Worm (Caenorhabditis elegans) whole organism, mixed stage, embryonic: ENCODE data around the gene ZC168.2.

Experiments used
- ces-1 ChIP-seq: fragments of 150-350 bp; optimal IDR thresholded peaks from 2 replicates; lab custom pipeline; 2014; ENCODE audit warnings: missing biosample characterization, missing genetic modification reagents, missing genetic modification characterization
- nhr-237 ChIP-seq: fragments of 150-350 bp; optimal IDR thresholded peaks from 2 replicates; lab custom pipeline; 2014; ENCODE audit warnings: missing biosample characterization, missing genetic modification characterization
- nhr-28 ChIP-seq: fragments of 150-350 bp; optimal IDR thresholded peaks from 2 replicates; lab custom pipeline; 2014; ENCODE audit warnings: missing biosample characterization, missing genetic modification characterization
- snpc-4 ChIP-seq: fragments of 150-350 bp; optimal IDR thresholded peaks from 2 replicates; lab custom pipeline; 2014; ENCODE audit warnings: missing biosample characterization, missing genetic modification characterization
- sptf-1 ChIP-seq: sonication (generic microtip); optimal IDR thresholded peaks from 2 replicates; lab custom pipeline; 2017; ENCODE audit warnings: mild to moderate bottlenecking, missing genetic modification characterization, moderate library complexity, missing compliant biosample characterization
- zip-8 ChIP-seq: fragments of 150-350 bp; optimal IDR thresholded peaks from 2 replicates; lab custom pipeline; 2014; ENCODE audit warnings: missing biosample characterization, missing genetic modification characterization

ce11 chrIV:10744475-10744874 is 16.6 kb downstream of the ZC168.2 start, which contains the start of gene T25B9.3:
- TF ChIP-seq snpc-4 (tag; lab: Kevin White, UChicago) = no peak
- TF ChIP-seq nhr-237 (tag; lab: Kevin White, UChicago) = no peak
- TF ChIP-seq nhr-28 (tag; lab: Kevin White, UChicago) = no peak
- no peak for TF ChIP-seq sptf-1
- no peak for TF ChIP-seq zip-8
- no peak for TF ChIP-seq ces-1
